Worm (Caenorhabditis elegans) whole organism, young adult: ENCODE results near the gene sod-1.

Source experiments
- B0261.1 ChIP-seq: sonication (generic microtip); optimal IDR thresholded peaks from 2 replicates; lab custom pipeline; 2016; ENCODE audit warnings: mild to moderate bottlenecking, missing genetic modification characterization, moderate library complexity, missing compliant biosample characterization
- C06A6.2 ChIP-seq: fragments of 200-800 bp; sonication (Bioruptor generic); conservative IDR thresholded peaks from 2 replicates; pipeline ENCODE4 v1.3.6; 2022; ENCODE audit warnings: missing genetic modification characterization, missing compliant biosample characterization
- C17E4.6 ChIP-seq: fragments of 200-800 bp; sonication (Bioruptor generic); IDR thresholded peaks from 2 replicates; pipeline ENCODE4 v1.3.6; 2022; ENCODE audit warnings: missing genetic modification reagents, missing genetic modification characterization, missing compliant biosample characterization
- D2030.7 ChIP-seq: fragments of 200-800 bp; sonication (Bioruptor generic); IDR thresholded peaks from 2 replicates; pipeline ENCODE4 v1.3.6; 2022; ENCODE audit warnings: missing genetic modification reagents, missing genetic modification characterization, missing compliant biosample characterization
- F10E7.11 ChIP-seq: sonication (generic microtip); optimal IDR thresholded peaks from 2 replicates; lab custom pipeline; 2017; ENCODE audit warnings: mild to moderate bottlenecking, missing genetic modification characterization, moderate library complexity, missing compliant biosample characterization
- F33H1.4 ChIP-seq: fragments of 200-800 bp; sonication (Bioruptor generic); IDR thresholded peaks from 2 replicates; pipeline ENCODE4 v1.3.6; 2022; ENCODE audit warnings: missing genetic modification reagents, missing genetic modification characterization, missing compliant biosample characterization
- F52B5.7 ChIP-seq: sonication (generic microtip); optimal IDR thresholded peaks from 2 replicates; lab custom pipeline; 2016; ENCODE audit warnings: mild to moderate bottlenecking, missing genetic modification characterization, missing compliant biosample characterization
- F57C9.4 ChIP-seq: sonication (generic microtip); optimal IDR thresholded peaks from 2 replicates; lab custom pipeline; 2017; ENCODE audit warnings: mild to moderate bottlenecking, missing genetic modification characterization, missing compliant biosample characterization
- T07F8.4 ChIP-seq: sonication (generic microtip); optimal IDR thresholded peaks from 2 replicates; lab custom pipeline; 2016; ENCODE audit warnings: mild to moderate bottlenecking, missing genetic modification characterization, moderate library complexity, missing compliant biosample characterization
- Y67H2A.10 ChIP-seq: fragments of 200-800 bp; sonication (Bioruptor generic); conservative IDR thresholded peaks from 2 replicates; pipeline ENCODE4 v1.3.6; 2022; ENCODE audit warnings: missing genetic modification reagents, missing genetic modification characterization, missing compliant biosample characterization
- Y95B8A.8 ChIP-seq: fragments of 200-800 bp; sonication (Bioruptor generic); IDR thresholded peaks from 2 replicates; pipeline ENCODE4 v1.3.6; 2022; ENCODE audit warnings: missing genetic modification reagents, missing genetic modification characterization, missing compliant biosample characterization
- atf-7 ChIP-seq: sonication (generic microtip); optimal IDR thresholded peaks from 2 replicates; lab custom pipeline; 2017; ENCODE audit warnings: mild to moderate bottlenecking, missing genetic modification characterization, missing compliant biosample characterization
- athp-1 ChIP-seq: sonication (generic microtip); optimal IDR thresholded peaks from 2 replicates; lab custom pipeline; 2017; ENCODE audit warnings: mild to moderate bottlenecking, missing genetic modification characterization, missing compliant biosample characterization
- attf-6 ChIP-seq: fragments of 200-800 bp; sonication (Bioruptor generic); IDR thresholded peaks from 2 replicates; pipeline ENCODE4 v1.3.6; 2022; ENCODE audit warnings: missing genetic modification reagents, missing genetic modification characterization, missing compliant biosample characterization
- bed-2 ChIP-seq: fragments of 200-800 bp; sonication (Bioruptor generic); IDR thresholded peaks from 2 replicates; pipeline ENCODE4 v1.3.6; 2022; ENCODE audit warnings: missing genetic modification reagents, missing genetic modification characterization, missing compliant biosample characterization
- ccch-3 ChIP-seq: fragments of 200-800 bp; sonication (Bioruptor generic); optimal IDR thresholded peaks from 2 replicates; lab custom pipeline; 2018; ENCODE audit warnings: mild to moderate bottlenecking, missing genetic modification characterization, missing compliant biosample characterization
- ceh-58 ChIP-seq: fragments of 200-800 bp; sonication (Bioruptor generic); IDR thresholded peaks from 2 replicates; pipeline ENCODE4 v1.3.6; 2022; ENCODE audit warnings: missing genetic modification characterization, missing compliant biosample characterization
- ceh-91 ChIP-seq: fragments of 200-800 bp; sonication (Bioruptor generic); IDR thresholded peaks from 2 replicates; pipeline ENCODE4 v1.3.6; 2022; ENCODE audit warnings: missing genetic modification reagents, missing genetic modification characterization, missing compliant biosample characterization
- dpl-1 ChIP-seq: fragments of 150-350 bp; optimal IDR thresholded peaks from 2 replicates; lab custom pipeline; 2014; ENCODE audit warnings: missing biosample characterization, missing genetic modification reagents, missing genetic modification characterization
- egrh-3 ChIP-seq: fragments of 200-800 bp; sonication (Bioruptor generic); IDR thresholded peaks from 2 replicates; pipeline ENCODE4 v1.3.6; 2022; ENCODE audit warnings: missing genetic modification reagents, missing genetic modification characterization, missing compliant biosample characterization
- hmg-20 ChIP-seq: fragments of 200-800 bp; sonication (Bioruptor generic); IDR thresholded peaks from 2 replicates; pipeline ENCODE4 v1.3.6; 2022; ENCODE audit warnings: missing genetic modification reagents, missing genetic modification characterization, missing compliant biosample characterization
- hrde-1 ChIP-seq: sonication (generic microtip); optimal IDR thresholded peaks from 2 replicates; lab custom pipeline; 2016; ENCODE audit warnings: missing genetic modification characterization, mild to moderate bottlenecking, missing compliant biosample characterization, moderate library complexity, missing genotype, missing genetic modification reagents, borderline replicate concordance
- lag-1 ChIP-seq: fragments of 200-800 bp; sonication (Bioruptor generic); IDR thresholded peaks from 2 replicates; pipeline ENCODE4 v1.3.6; 2022; ENCODE audit warnings: missing genetic modification reagents, missing genetic modification characterization, missing compliant biosample characterization
- lin-35 ChIP-seq, 3 experiments: fragments of 150-350 bp in 2 of 3; sonication (generic microtip) in 1 of 3; optimal IDR thresholded peaks; 2 replicates each; lab custom pipeline; 2014 to 2018; ENCODE audit warnings: missing biosample characterization in 3 of 3, missing genetic modification characterization in 3 of 3, missing genetic modification reagents in 3 of 3
- lsl-1 ChIP-seq: fragments of 200-800 bp; sonication (Bioruptor generic); optimal IDR thresholded peaks from 2 replicates; lab custom pipeline; 2018; ENCODE audit warnings: mild to moderate bottlenecking, missing genetic modification characterization, moderate library complexity, missing compliant biosample characterization
- madf-3 ChIP-seq: fragments of 200-800 bp; sonication (Bioruptor generic); IDR thresholded peaks from 2 replicates; pipeline ENCODE4 v1.3.6; 2022; ENCODE audit warnings: missing genetic modification reagents, missing genetic modification characterization, missing compliant biosample characterization
- madf-8 ChIP-seq: fragments of 200-800 bp; sonication (Bioruptor generic); conservative IDR thresholded peaks from 2 replicates; pipeline ENCODE4 v1.3.6; 2022; ENCODE audit warnings: missing genetic modification reagents, missing genetic modification characterization, missing compliant biosample characterization
- mcd-1 ChIP-seq: fragments of 200-800 bp; sonication (Bioruptor generic); IDR thresholded peaks from 2 replicates; pipeline ENCODE4 v1.3.6; 2022; ENCODE audit warnings: missing genetic modification reagents, missing genetic modification characterization, missing compliant biosample characterization
- mxl-1 ChIP-seq: sonication (generic microtip); optimal IDR thresholded peaks from 2 replicates; lab custom pipeline; 2016; ENCODE audit warnings: missing genetic modification characterization, missing compliant biosample characterization
- nfya-1 ChIP-seq: sonication (generic microtip); optimal IDR thresholded peaks from 2 replicates; lab custom pipeline; 2017; ENCODE audit warnings: antibody characterized with exemption, missing compliant biosample characterization, missing genetic modification characterization, borderline replicate concordance; ENCODE audit not compliant: insufficient read depth
- nhr-27 ChIP-seq: fragments of 200-800 bp; sonication (Bioruptor generic); optimal IDR thresholded peaks from 2 replicates; lab custom pipeline; 2018; ENCODE audit warnings: mild to moderate bottlenecking, missing genetic modification characterization, moderate library complexity, missing compliant biosample characterization
- pbrm-1 ChIP-seq: fragments of 200-800 bp; sonication (Bioruptor generic); IDR thresholded peaks from 2 replicates; pipeline ENCODE4 v1.3.6; 2022; ENCODE audit warnings: missing genetic modification reagents, missing genetic modification characterization, missing compliant biosample characterization
- rcor-1 ChIP-seq: fragments of 200-800 bp; sonication (Bioruptor generic); IDR thresholded peaks from 2 replicates; pipeline ENCODE4 v1.3.6; 2022; ENCODE audit warnings: missing genetic modification reagents, missing genetic modification characterization, missing compliant biosample characterization
- rpc-1 ChIP-seq, 2 experiments: fragments of 150-350 bp in 1 of 2; sonication (generic microtip) in 1 of 2; optimal IDR thresholded peaks; 2 replicates each; lab custom pipeline; 2014 to 2018; ENCODE audit warnings: missing biosample characterization in 1 of 2, missing genetic modification characterization in 1 of 2, missing genetic modification reagents in 1 of 2, missing genotype in 1 of 2
- snpc-1.3 ChIP-seq: sonication (generic microtip); optimal IDR thresholded peaks from 2 replicates; lab custom pipeline; 2017; ENCODE audit warnings: missing genetic modification characterization, mild to moderate bottlenecking, missing compliant biosample characterization, antibody characterized with exemption, moderate library complexity, missing genotype, missing genetic modification reagents; ENCODE audit not compliant: insufficient read depth
- snpc-4 ChIP-seq, 5 experiments: fragments of 150-350 bp in 1 of 5; sonication (generic microtip) in 4 of 5; optimal IDR thresholded peaks; 2 replicates each; lab custom pipeline; 2014 to 2018; ENCODE audit warnings: missing genetic modification characterization in 5 of 5, missing biosample characterization in 3 of 5, antibody characterized with exemption in 2 of 5, mild to moderate bottlenecking in 2 of 5, missing compliant biosample characterization in 2 of 5, missing genotype in 2 of 5, moderate library complexity in 2 of 5, missing genetic modification reagents in 1 of 5
- tbx-9 ChIP-seq: sonication (generic microtip); optimal IDR thresholded peaks from 2 replicates; lab custom pipeline; 2016; ENCODE audit warnings: borderline replicate concordance, missing genetic modification characterization, inconsistent platforms, missing compliant biosample characterization
- xnd-1 ChIP-seq: sonication (generic microtip); optimal IDR thresholded peaks from 2 replicates; lab custom pipeline; 2016; ENCODE audit warnings: missing genotype, missing genetic modification reagents, missing genetic modification characterization, missing compliant biosample characterization
- ztf-28 ChIP-seq: fragments of 200-800 bp; sonication (Bioruptor generic); IDR thresholded peaks from 2 replicates; pipeline ENCODE4 v1.3.6; 2022; ENCODE audit warnings: missing genetic modification reagents, missing genetic modification characterization, missing compliant biosample characterization

Gene sod-1

DNA sequence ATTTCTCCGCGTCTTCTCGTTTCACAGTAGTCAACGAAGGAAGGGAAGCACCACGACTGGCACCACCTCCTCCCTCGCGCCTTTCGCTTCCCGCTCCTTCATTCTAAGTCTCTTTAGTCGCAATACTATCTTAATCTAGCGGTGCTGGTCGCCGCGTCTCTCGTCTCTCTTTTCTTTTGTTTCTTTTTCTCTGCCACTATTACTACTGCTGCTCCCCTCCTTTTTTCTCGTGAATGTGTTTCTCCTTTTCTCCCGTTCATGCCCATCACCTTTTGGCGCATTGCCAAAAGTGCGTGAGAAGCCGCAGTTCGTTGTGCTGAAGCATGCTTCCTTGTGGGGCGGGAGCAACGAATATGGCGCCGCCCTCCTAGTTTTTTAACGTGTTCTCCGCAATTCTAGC, 47.2 kb downstream of the sod-1 start (continued):
- TF ChIP-seq dpl-1 (GFP tag; lab: Kevin White, UChicago) = no peak
- TF ChIP-seq C17E4.6 (GFP tag; lab: Robert Waterston, UW) = no peak
- TF ChIP-seq madf-3 (GFP tag; lab: Robert Waterston, UW) = no peak
- TF ChIP-seq ceh-58 (GFP tag; lab: Robert Waterston, UW) = no peak
- TF ChIP-seq F52B5.7 = no peak
- no peak for TF ChIP-seq snpc-4 (GFP tag; optimal IDR thresholded peaks at IDR 0.05; lab: Kevin White, UChicago)
- peak in 3 of 4 experiments; percentile 11 to 54 (median 23) for TF ChIP-seq snpc-4 (tag; optimal IDR thresholded peaks at IDR 0.05; lab: Kevin White, UChicago)
- TF ChIP-seq rcor-1 (GFP tag; lab: Robert Waterston, UW) = 0 out of 2 replicates have a peak, but pooled peaks have one; percentile 30
- TF ChIP-seq snpc-1.3 (tag; lab: Kevin White, UChicago) = no peak
- no peak for TF ChIP-seq hmg-20
- TF ChIP-seq bed-2 (GFP tag; lab: Robert Waterston, UW) = no peak
- TF ChIP-seq Y67H2A.10 (GFP tag; lab: Robert Waterston, UW) = no peak
- no peak for TF ChIP-seq C06A6.2
- TF ChIP-seq hrde-1 = no peak
- no peak for TF ChIP-seq D2030.7
- TF ChIP-seq F57C9.4 (tag; lab: Kevin White, UChicago) = no peak
- TF ChIP-seq attf-6 = no peak
- no peak for TF ChIP-seq ccch-3
- no peak for TF ChIP-seq mxl-1 (tag; lab: Kevin White, UChicago)
- TF ChIP-seq B0261.1 (tag; lab: Kevin White, UChicago) = no peak
- peak; percentile 76 for TF ChIP-seq egrh-3
- TF ChIP-seq lag-1 (GFP tag; lab: Robert Waterston, UW) = no peak
- TF ChIP-seq T07F8.4 (tag; lab: Kevin White, UChicago) = no peak
- no peak for TF ChIP-seq lin-35 (GFP tag; optimal IDR thresholded peaks at IDR 0.05; lab: Kevin White, UChicago)
- TF ChIP-seq F33H1.4 (GFP tag; lab: Robert Waterston, UW) = no peak
- no peak for TF ChIP-seq nhr-27 (tag; lab: Kevin White, UChicago)
- peak; percentile 39; the same call in 1 of the 2 replicates for TF ChIP-seq pbrm-1 (GFP tag; lab: Robert Waterston, UW)
- TF ChIP-seq nfya-1 (tag; lab: Kevin White, UChicago) = no peak

DNA sequence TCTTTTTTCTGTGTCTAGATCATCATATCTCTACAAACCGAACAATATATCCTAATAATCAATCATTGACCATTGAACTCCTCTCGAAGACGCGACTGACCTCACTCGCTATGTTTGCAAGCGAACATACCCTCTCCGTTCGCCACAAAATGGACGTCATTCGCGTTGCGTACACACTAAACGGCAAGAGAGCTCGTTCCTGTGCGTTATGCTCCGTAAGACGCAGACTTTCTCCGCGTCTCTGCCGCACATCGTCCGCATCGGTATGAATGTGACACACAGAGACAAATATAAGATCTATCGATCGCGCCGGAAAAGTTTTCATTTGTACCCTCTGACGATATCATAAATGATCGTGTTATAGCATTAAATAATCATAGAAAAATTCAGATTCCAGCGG, 47.6 kb downstream of the sod-1 start:
- TF ChIP-seq xnd-1 (no peak), madf-3 (GFP tag; lab: Robert Waterston, UW) (0 out of 2 replicates have a peak, but pooled peaks have one; percentile 44)

DNA sequence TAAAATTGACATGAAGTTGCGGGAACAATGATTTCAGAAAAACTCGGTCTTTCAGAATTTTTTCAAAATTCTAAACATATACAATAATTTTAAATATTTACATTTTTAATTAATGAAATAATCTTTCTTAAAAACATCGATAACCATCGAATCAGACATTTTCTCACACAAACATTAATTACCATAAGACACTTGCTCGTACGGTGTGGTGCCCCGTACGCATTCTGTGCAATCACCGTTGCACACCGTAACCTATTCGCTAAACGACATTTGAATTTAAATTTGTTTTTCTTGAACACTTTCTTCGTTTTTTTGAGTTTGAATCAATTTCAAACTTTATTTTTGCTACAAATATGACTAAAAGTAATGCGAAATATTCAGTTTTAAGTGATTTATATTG, 49.9 kb downstream of the sod-1 start:
- TF ChIP-seq madf-8 (GFP tag; lab: Robert Waterston, UW) (0 out of 2 replicates have a peak, but pooled peaks have one; percentile 7), athp-1 (peak; percentile 90), tbx-9 (tag; lab: Kevin White, UChicago) (no peak), F33H1.4 (GFP tag; lab: Robert Waterston, UW) (peak; percentile 20; the same call in 1 of the 2 replicates), lsl-1 (peak; percentile 89), Y95B8A.8 (GFP tag; lab: Robert Waterston, UW) (no peak), ztf-28 (no peak), rpc-1 (optimal IDR thresholded peaks at IDR 0.05; lab: Kevin White, UChicago) (no peak), rpc-1 (tag; optimal IDR thresholded peaks at IDR 0.05; lab: Kevin White, UChicago) (no peak), lag-1 (GFP tag; lab: Robert Waterston, UW) (no peak), dpl-1 (GFP tag; lab: Kevin White, UChicago) (no peak), mcd-1 (GFP tag; lab: Robert Waterston, UW) (no peak), F10E7.11 (tag; lab: Kevin White, UChicago) (no peak), atf-7 (tag; lab: Kevin White, UChicago) (no peak), ceh-91 (GFP tag; lab: Robert Waterston, UW) (0 out of 2 replicates have a peak, but pooled peaks have one; percentile 29)
